Worm (Caenorhabditis elegans): ENCODE measurements around the gene H41C03.3.

- no peak for TF ChIP-seq flt-1 (GFP tag; IDR thresholded peaks at IDR 0.05)
- TF ChIP-seq ztf-29 (GFP tag; IDR thresholded peaks at IDR 0.05) = no peak
Measured at ce11 chrII:5892813-5893212, 47.2 kb downstream of the H41C03.3 start.

Data from whole organism, midembryonic.